Fruit fly (Drosophila melanogaster) whole organism, embryonic: Measurements from ENCODE around the gene CG17855.

ENCODE experiments used
- Blimp-1 ChIP-seq: fragments of 200-800 bp; sonication (Bioruptor generic); optimal IDR thresholded peaks from 3 replicates; lab custom pipeline; 2018; ENCODE audit warnings: missing biosample characterization, missing genetic modification characterization, mild to moderate bottlenecking, moderate library complexity, missing genetic modification reagents
- CG10209 ChIP-seq: fragments of 200-800 bp; sonication (Bioruptor generic); optimal IDR thresholded peaks from 3 replicates; lab custom pipeline; 2017; ENCODE audit warnings: missing biosample characterization, mild to moderate bottlenecking, missing genetic modification characterization, missing genetic modification reagents
- CG10979 ChIP-seq: fragments of 200-800 bp; sonication (Bioruptor generic); optimal IDR thresholded peaks from 2 replicates; lab custom pipeline; 2018; ENCODE audit warnings: missing biosample characterization, mild to moderate bottlenecking, missing genetic modification characterization, moderate library complexity
- CG11247 ChIP-seq: fragments of 200-800 bp; sonication (Bioruptor generic); IDR thresholded peaks from 2 replicates; pipeline ENCODE4 v1.3.6; 2022; ENCODE audit warnings: missing biosample characterization, missing genetic modification characterization
- CG13894 ChIP-seq: fragments of 200-800 bp; sonication (Bioruptor generic); optimal IDR thresholded peaks from 3 replicates; lab custom pipeline; 2018; ENCODE audit warnings: missing biosample characterization, mild to moderate bottlenecking, missing genetic modification characterization, moderate library complexity
- CG15514 ChIP-seq: fragments of 200-800 bp; sonication (Bioruptor generic); optimal IDR thresholded peaks from 3 replicates; lab custom pipeline; 2017; ENCODE audit warnings: missing biosample characterization, missing genetic modification characterization, mild to moderate bottlenecking, moderate library complexity, missing genetic modification reagents
- CG16815 ChIP-seq: fragments of 200-800 bp; sonication (Bioruptor generic); optimal IDR thresholded peaks from 3 replicates; lab custom pipeline; 2017; ENCODE audit warnings: missing biosample characterization, mild to moderate bottlenecking, missing genetic modification characterization
- CG1792 ChIP-seq: fragments of 200-800 bp; sonication (Bioruptor generic); optimal IDR thresholded peaks from 2 replicates; lab custom pipeline; 2016; ENCODE audit warnings: missing biosample characterization, missing genetic modification characterization
- CG2129 ChIP-seq: fragments of 200-800 bp; sonication (Bioruptor generic); IDR thresholded peaks from 2 replicates; pipeline ENCODE4 v1.3.6; 2022; ENCODE audit warnings: missing biosample characterization, missing genetic modification characterization; ENCODE audit not compliant: partially characterized antibody
- CG31441 ChIP-seq: fragments of 200-800 bp; sonication (Bioruptor generic); IDR thresholded peaks from 2 replicates; pipeline ENCODE4 v1.3.6; 2022; ENCODE audit warnings: missing biosample characterization, missing genetic modification characterization
- CG33557 ChIP-seq: fragments of 200-800 bp; sonication (Bioruptor generic); optimal IDR thresholded peaks from 2 replicates; lab custom pipeline; 2019; ENCODE audit warnings: missing biosample characterization, mild to moderate bottlenecking, missing genetic modification characterization, moderate library complexity
- CG6254 ChIP-seq: fragments of 200-800 bp; sonication (Bioruptor generic); optimal IDR thresholded peaks from 3 replicates; lab custom pipeline; 2017; ENCODE audit warnings: mild to moderate bottlenecking, missing biosample characterization, missing genetic modification reagents, missing genetic modification characterization
- CG7556 ChIP-seq: fragments of 200-800 bp; sonication (Bioruptor generic); optimal IDR thresholded peaks from 2 replicates; lab custom pipeline; 2017; ENCODE audit warnings: missing biosample characterization, mild to moderate bottlenecking, missing genetic modification characterization
- CG8388 ChIP-seq: fragments of 200-800 bp; sonication (Bioruptor generic); optimal IDR thresholded peaks from 2 replicates; lab custom pipeline; 2019; ENCODE audit warnings: missing biosample characterization, mild to moderate bottlenecking, missing genetic modification characterization, moderate library complexity
- CG9215 ChIP-seq: fragments of 200-800 bp; sonication (Bioruptor generic); IDR thresholded peaks from 2 replicates; pipeline ENCODE4 v1.3.6; 2022; ENCODE audit warnings: missing biosample characterization, missing genetic modification characterization
- CG9817 ChIP-seq: fragments of 200-800 bp; sonication (Bioruptor generic); optimal IDR thresholded peaks from 2 replicates; lab custom pipeline; 2018; ENCODE audit warnings: missing biosample characterization, mild to moderate bottlenecking, missing genetic modification characterization, moderate library complexity
- Ets65A ChIP-seq: fragments of 200-800 bp; sonication (Bioruptor generic); peaks from one replicate; lab custom pipeline; 2016; ENCODE audit warnings: missing biosample characterization, missing genetic modification characterization
- NfI ChIP-seq: fragments of 200-800 bp; sonication (Bioruptor generic); optimal IDR thresholded peaks from 3 replicates; lab custom pipeline; 2018; ENCODE audit warnings: missing biosample characterization, mild to moderate bottlenecking, missing genetic modification characterization, moderate library complexity
- Sox102F ChIP-seq: fragments of 200-800 bp; sonication (Bioruptor generic); optimal IDR thresholded peaks from 2 replicates; lab custom pipeline; 2018; ENCODE audit warnings: missing biosample characterization, mild to moderate bottlenecking, missing genetic modification characterization, moderate library complexity
- Xrp1 ChIP-seq: fragments of 200-800 bp; sonication (Bioruptor generic); IDR thresholded peaks from 2 replicates; pipeline ENCODE4 v1.3.6; 2022; ENCODE audit warnings: missing biosample characterization, missing genetic modification characterization
- abd-A ChIP-seq: fragments of 200-800 bp; sonication (Bioruptor generic); optimal IDR thresholded peaks from 3 replicates; lab custom pipeline; 2019; ENCODE audit warnings: missing biosample characterization, mild to moderate bottlenecking, missing genetic modification characterization, moderate library complexity
- bsh ChIP-seq, 2 experiments: fragments of 200-800 bp; sonication (Bioruptor generic); optimal IDR thresholded peaks; 2 replicates each; lab custom pipeline; 2017 to 2018; ENCODE audit warnings: mild to moderate bottlenecking in 2 of 2, missing biosample characterization in 2 of 2, missing genetic modification characterization in 2 of 2, moderate library complexity in 1 of 2
- chn ChIP-seq: fragments of 200-800 bp; sonication (Bioruptor generic); optimal IDR thresholded peaks from 2 replicates; lab custom pipeline; 2016; ENCODE audit warnings: missing biosample characterization, missing genetic modification characterization
- dmrt99B ChIP-seq: fragments of 200-800 bp; sonication (Bioruptor generic); optimal IDR thresholded peaks from 2 replicates; lab custom pipeline; 2018; ENCODE audit warnings: missing biosample characterization, mild to moderate bottlenecking, missing genetic modification characterization, moderate library complexity
- ewg ChIP-seq: fragments of 200-800 bp; sonication (Bioruptor generic); optimal IDR thresholded peaks from 3 replicates; lab custom pipeline; 2017; ENCODE audit warnings: mild to moderate bottlenecking, missing biosample characterization, missing genetic modification reagents, missing genetic modification characterization
- exex ChIP-seq: fragments of 200-800 bp; sonication (Bioruptor generic); optimal IDR thresholded peaks from 4 replicates; lab custom pipeline; 2018; ENCODE audit warnings: missing biosample characterization, mild to moderate bottlenecking, missing genetic modification characterization, moderate library complexity
- her ChIP-seq: fragments of 200-800 bp; sonication (Bioruptor generic); optimal IDR thresholded peaks from 2 replicates; lab custom pipeline; 2016; ENCODE audit warnings: missing biosample characterization, missing genetic modification characterization
- jing ChIP-seq: fragments of 200-800 bp; sonication (Bioruptor generic); optimal IDR thresholded peaks from 2 replicates; lab custom pipeline; 2018; ENCODE audit warnings: missing biosample characterization, mild to moderate bottlenecking, missing genetic modification characterization
- ken ChIP-seq: fragments of 200-800 bp; sonication (Bioruptor generic); IDR thresholded peaks from 3 replicates; pipeline ENCODE4 v1.3.6; 2022; ENCODE audit warnings: missing biosample characterization, missing genetic modification characterization
- lola ChIP-seq, 3 experiments: fragments of >200 bp in 2 of 3; fragments of 200-800 bp in 1 of 3; sonication (Bioruptor generic) in 1 of 3; optimal IDR thresholded peaks; 2 replicates each; lab custom pipeline; 2017 to 2019; ENCODE audit warnings: missing biosample characterization in 3 of 3, missing genetic modification characterization in 3 of 3, mild to moderate bottlenecking in 1 of 3, moderate library complexity in 1 of 3
- onecut ChIP-seq: fragments of 200-800 bp; sonication (Bioruptor generic); IDR thresholded peaks from 2 replicates; pipeline ENCODE4 v1.3.6; 2022; ENCODE audit warnings: missing biosample characterization, missing genetic modification characterization
- peb ChIP-seq: fragments of 200-800 bp; sonication (Bioruptor generic); IDR thresholded peaks from 2 replicates; pipeline ENCODE4 v1.3.6; 2022; ENCODE audit warnings: missing biosample characterization, missing genetic modification characterization
- phol ChIP-seq: fragments of 200-800 bp; sonication (Bioruptor generic); optimal IDR thresholded peaks from 3 replicates; lab custom pipeline; 2018; ENCODE audit warnings: missing biosample characterization, mild to moderate bottlenecking, missing genetic modification characterization, moderate library complexity
- prd ChIP-seq, 3 experiments: fragments of >200 bp in 2 of 3; fragments of 200-800 bp in 1 of 3; sonication (Bioruptor generic) in 1 of 3; optimal IDR thresholded peaks in 2 of 3; IDR thresholded peaks in 1 of 3; 2 replicates in 2 of 3; 3 replicates in 1 of 3; pipeline versions ENCODE4 v1.3.6 to Lab custom; 2017 to 2022; ENCODE audit warnings: missing biosample characterization in 1 of 3, missing genetic modification characterization in 1 of 3
- pros ChIP-seq: fragments of 200-800 bp; sonication (Bioruptor generic); optimal IDR thresholded peaks from 3 replicates; lab custom pipeline; 2019; ENCODE audit warnings: missing biosample characterization, mild to moderate bottlenecking, missing genetic modification characterization, moderate library complexity
- ranshi ChIP-seq: fragments of 200-800 bp; sonication (Bioruptor generic); IDR thresholded peaks from 2 replicates; pipeline ENCODE4 v1.3.6; 2022; ENCODE audit warnings: missing biosample characterization, missing genetic modification characterization
- sob ChIP-seq: fragments of 200-800 bp; sonication (Bioruptor generic); IDR thresholded peaks from 2 replicates; pipeline ENCODE4 v1.3.6; 2022; ENCODE audit warnings: missing biosample characterization, missing genetic modification characterization
- stc ChIP-seq: fragments of 200-800 bp; sonication (Bioruptor generic); IDR thresholded peaks from 2 replicates; pipeline ENCODE4 v1.3.6; 2022; ENCODE audit warnings: missing biosample characterization, missing genetic modification characterization
- z ChIP-seq: fragments of 200-800 bp; sonication (Bioruptor generic); IDR thresholded peaks from 3 replicates; pipeline ENCODE4 v1.3.6; 2022; ENCODE audit warnings: missing biosample characterization, missing genetic modification characterization

Gene CG17855

DNA sequence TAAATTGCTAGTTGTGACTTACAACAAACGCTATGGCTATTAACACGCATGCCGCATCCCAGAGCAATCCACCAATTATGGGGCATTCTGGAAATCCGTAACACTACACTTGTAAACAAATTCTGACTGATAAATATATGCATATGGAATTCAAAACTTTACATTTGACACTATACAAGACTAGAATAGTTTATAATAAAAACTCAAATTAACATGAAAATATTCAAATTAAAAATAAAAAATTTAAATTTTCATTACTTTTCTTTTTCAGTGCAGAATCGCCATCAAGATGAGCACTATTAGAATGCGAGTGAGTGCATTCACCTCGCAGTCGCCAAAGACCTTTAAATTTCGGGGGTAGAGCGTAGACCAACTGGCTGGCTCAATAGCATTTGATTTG, 45.6 kb downstream of the CG17855 start (continued):
- TF ChIP-seq prd (optimal IDR thresholded peaks at IDR 0.05; lab: Kevin White, UChicago), result no peak
- peak; percentile 60; the same call in 1 of the 3 replicates for TF ChIP-seq prd (GFP tag; IDR thresholded peaks at IDR 0.05; lab: Robert Waterston, UW)
- TF ChIP-seq NfI, result no peak
- 0 out of 2 replicates have a peak, but pooled peaks have one; percentile 13 for TF ChIP-seq stc
- peak; percentile 15 for TF ChIP-seq CG7556 (GFP tag; lab: Kevin White, UChicago)
- no peak for TF ChIP-seq jing
- TF ChIP-seq CG1792 (GFP tag; lab: Kevin White, UChicago), result no peak
- no peak for TF ChIP-seq ewg (GFP tag; lab: Kevin White, UChicago)
- TF ChIP-seq Sox102F, result no peak
- TF ChIP-seq CG15514 (GFP tag; lab: Kevin White, UChicago), result no peak
- peak; percentile 2 for TF ChIP-seq CG33557 (GFP tag; lab: Kevin White, UChicago)
- TF ChIP-seq CG6254 (GFP tag; lab: Kevin White, UChicago), result peak; percentile 36
- TF ChIP-seq CG8388 (GFP tag; lab: Kevin White, UChicago), result peak; percentile 44
- no peak for TF ChIP-seq CG9215 (GFP tag; lab: Robert Waterston, UW)
- no peak for TF ChIP-seq her (GFP tag; lab: Kevin White, UChicago)
- TF ChIP-seq CG31441 (GFP tag; lab: Robert Waterston, UW), result peak; percentile 62
- peak; percentile 15 for TF ChIP-seq CG10209 (GFP tag; lab: Kevin White, UChicago)
- TF ChIP-seq Blimp-1, result peak; percentile 61
- peak; percentile 32 for TF ChIP-seq dmrt99B (tag; lab: Kevin White, UChicago)
- TF ChIP-seq Xrp1 (GFP tag; lab: Robert Waterston, UW), result peak; percentile 73
- TF ChIP-seq CG9817, result no peak
- no peak for TF ChIP-seq ranshi (GFP tag; lab: Robert Waterston, UW)
- TF ChIP-seq lola (GFP tag; optimal IDR thresholded peaks at IDR 0.05; lab: Kevin White, UChicago), result peak in 1 of 3 experiments; percentile 75
- peak; percentile 55 for TF ChIP-seq phol (tag; lab: Kevin White, UChicago)
- TF ChIP-seq chn (GFP tag; lab: Kevin White, UChicago), result no peak
- TF ChIP-seq ken (GFP tag; lab: Robert Waterston, UW), result no peak
- TF ChIP-seq CG13894, result no peak
- peak; percentile 12 for TF ChIP-seq CG16815 (GFP tag; lab: Kevin White, UChicago)
- TF ChIP-seq, all 482 proteins: peak for 57

DNA sequence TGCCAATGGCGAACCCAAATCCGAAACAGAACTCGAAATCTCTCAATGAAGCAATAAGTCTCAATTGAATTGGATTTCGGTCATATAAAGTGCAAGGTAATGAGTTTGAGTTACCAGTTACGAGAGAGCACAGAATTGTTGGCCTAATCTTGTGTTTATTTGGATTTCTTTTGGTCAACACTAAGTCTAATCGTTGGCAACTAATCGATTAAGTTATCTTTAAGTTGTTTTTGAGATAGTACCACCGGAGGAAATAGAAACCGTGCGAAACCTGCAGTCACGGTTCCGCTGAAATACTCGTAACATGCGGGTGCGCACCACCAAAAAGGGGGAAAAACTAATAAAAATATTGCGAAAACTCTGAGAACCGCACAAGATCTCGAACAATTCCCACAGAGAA, 48.9 kb downstream of the CG17855 start, which contains the start of gene CG3841:
CG3841 (plus strand) TSS at position 301 of the 400 bp plus-strand sequence.
- TF ChIP-seq abd-A (tag; lab: Kevin White, UChicago) (no peak), bsh (GFP tag; optimal IDR thresholded peaks at IDR 0.05; lab: Kevin White, UChicago) (no peak), peb (GFP tag; lab: Robert Waterston, UW) (no peak), CG10979 (tag; lab: Kevin White, UChicago) (no peak), exex (peak; percentile 40), z (GFP tag; lab: Robert Waterston, UW) (no peak), CG2129 (GFP tag; lab: Robert Waterston, UW) (no peak)

DNA sequence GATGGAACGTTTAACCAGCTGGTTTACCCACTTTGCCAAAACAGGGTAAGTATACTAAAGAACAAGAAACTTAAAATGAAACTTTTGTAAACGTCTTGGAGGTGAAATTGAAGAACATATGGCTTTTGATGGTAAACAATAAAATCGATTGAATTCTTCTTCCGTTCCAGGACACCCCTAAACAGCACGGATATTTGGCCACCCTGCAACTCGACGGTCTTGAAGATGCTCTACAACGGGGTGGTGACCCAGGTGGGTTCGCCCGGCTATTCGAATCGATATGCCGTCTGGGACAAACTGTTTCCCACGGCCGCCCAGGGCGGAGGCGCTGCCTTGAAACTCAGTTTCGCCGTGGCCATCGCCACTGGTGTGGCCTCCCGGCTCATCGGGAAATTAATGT, 50.8 kb downstream of the CG17855 start:
- peak; percentile 50; the same call in 1 of the 2 replicates for TF ChIP-seq onecut (GFP tag; lab: Robert Waterston, UW)
- TF ChIP-seq CG11247 (GFP tag; lab: Robert Waterston, UW), result no peak
- TF ChIP-seq sob (GFP tag; lab: Robert Waterston, UW), result 0 out of 2 replicates have a peak, but pooled peaks have one; percentile 10
- peak; percentile 73 for TF ChIP-seq Ets65A
- TF ChIP-seq pros (GFP tag; lab: Kevin White, UChicago), result peak; percentile 6
